Fruit fly (Drosophila melanogaster): ENCODE results near the gene CG10646.
A peak's percentile ranks its signal among the peaks of the same experiment; 100 is the strongest.

Gene CG10646

dm6 chr3L:12501249-12501648 is 2.4 kb downstream of the CG10646 start, which contains the start of the genes CG10638 and CG10681 (continued):
- TF ChIP-seq gro (GFP tag; optimal IDR thresholded peaks at IDR 0.05) (no peak), pzg (GFP tag; optimal IDR thresholded peaks at IDR 0.05) (peak; percentile 60)

dm6 chr3L:12496428-12497344 is 7.0 kb downstream of the CG10646 start, which contains the start of gene CG10657:
CG10657 (minus strand) TSS chr3L:12497216.
- TF ChIP-seq Usf (GFP tag; optimal IDR thresholded peaks at IDR 0.05) (no peak), D19B (GFP tag; optimal IDR thresholded peaks at IDR 0.05) (no peak), tgo (GFP tag; IDR thresholded peaks at IDR 0.05) (no peak), dmrt11E (tag; optimal IDR thresholded peaks at IDR 0.05) (no peak), CG11093 (GFP tag; IDR thresholded peaks at IDR 0.05) (no peak), CG7372 (GFP tag; IDR thresholded peaks at IDR 0.05) (no peak), chn (GFP tag; optimal IDR thresholded peaks at IDR 0.05) (no peak), gcm (GFP tag; optimal IDR thresholded peaks at IDR 0.05) (no peak), CG16779 (GFP tag; IDR thresholded peaks at IDR 0.05) (no peak), sr (GFP tag; IDR thresholded peaks at IDR 0.05) (peak; percentile 38; the same call in 1 of the 3 replicates), odd (GFP tag; optimal IDR thresholded peaks at IDR 0.05) (no peak), Opbp (GFP tag; IDR thresholded peaks at IDR 0.05; ENCODE audit: partially characterized antibody) (peak; percentile 55; the same call in 1 of the 3 replicates), en (GFP tag; optimal IDR thresholded peaks at IDR 0.05) (no peak), CG7745 (tag; optimal IDR thresholded peaks at IDR 0.05) (no peak), gce (GFP tag; IDR thresholded peaks at IDR 0.05) (no peak), seq (GFP tag; IDR thresholded peaks at IDR 0.05) (no peak), CG10654 (GFP tag; optimal IDR thresholded peaks at IDR 0.05) (no peak), CG12299 (tag; optimal IDR thresholded peaks at IDR 0.05) (no peak), D19A (tag; optimal IDR thresholded peaks at IDR 0.05) (no peak), Xbp1 (GFP tag; optimal IDR thresholded peaks at IDR 0.05) (no peak), Bgb (GFP tag; IDR thresholded peaks at IDR 0.05; ENCODE audit: partially characterized antibody) (peak; percentile 50; the same call in 1 of the 2 replicates), lilli (GFP tag; optimal IDR thresholded peaks at IDR 0.05) (no peak), Jarid2 (GFP tag; optimal IDR thresholded peaks at IDR 0.05) (peak; percentile 57), CG34224 (GFP tag; IDR thresholded peaks at IDR 0.05; ENCODE audit: partially characterized antibody) (no peak), CG10462 (GFP tag; optimal IDR thresholded peaks at IDR 0.05) (no peak), CG18764 (GFP tag; optimal IDR thresholded peaks at IDR 0.05) (no peak), vvl (GFP tag; IDR thresholded peaks at IDR 0.05) (peak; percentile 25; the same call in 1 of the 2 replicates), Dfd (GFP tag; optimal IDR thresholded peaks at IDR 0.05) (no peak), btn (GFP tag; optimal IDR thresholded peaks at IDR 0.05) (no peak), gfzf (GFP tag; optimal IDR thresholded peaks at IDR 0.05) (no peak), ssp (GFP tag; IDR thresholded peaks at IDR 0.05) (no peak), CG6689 (GFP tag; IDR thresholded peaks at IDR 0.05) (0 out of 2 replicates have a peak, but pooled peaks have one; percentile 11), sens (GFP tag) (no peak), NfI (GFP tag; optimal IDR thresholded peaks at IDR 0.05) (no peak), CG16863 (GFP tag; optimal IDR thresholded peaks at IDR 0.05) (no peak), tll (GFP tag; optimal IDR thresholded peaks at IDR 0.05) (no peak), Vsx1 (GFP tag; optimal IDR thresholded peaks at IDR 0.05) (no peak), CG14667 (GFP tag; IDR thresholded peaks at IDR 0.05) (no peak), CG4707 (GFP tag; optimal IDR thresholded peaks at IDR 0.05) (no peak), CG2199 (GFP tag; IDR thresholded peaks at IDR 0.05) (no peak), CG13296 (GFP tag; optimal IDR thresholded peaks at IDR 0.05) (no peak), CG34376 (GFP tag; optimal IDR thresholded peaks at IDR 0.05) (no peak), Mes4 (GFP tag; optimal IDR thresholded peaks at IDR 0.05) (no peak), Rfx (GFP tag; IDR thresholded peaks at IDR 0.05) (0 out of 2 replicates have a peak, but pooled peaks have one; percentile 16), TFAM (GFP tag; optimal IDR thresholded peaks at IDR 0.05) (no peak)
